Fruit fly (Drosophila melanogaster) S2 (cell line): ENCODE measurements around the gene Prestin.

Source experiments
- CG8478 ChIP-seq: fragments of >200 bp; optimal IDR thresholded peaks from 2 replicates; lab custom pipeline; 2018
- CTCF ChIP-seq, 2 experiments: fragments of >200 bp; optimal IDR thresholded peaks; 2 replicates each; lab custom pipeline; 2018

- TF ChIP-seq CG8478 (lab: Kevin White, UChicago) (no peak), CTCF (optimal IDR thresholded peaks at IDR 0.05; lab: Kevin White, UChicago) (no peak)
Observed at dm6 chr3L:17944614-17945013, 37.0 kb upstream of the Prestin start.
